Fruit fly (Drosophila melanogaster) whole organism, embryonic: ENCODE data around the gene CG4133.

Source experiments
- Adf1 ChIP-seq: fragments of 200-800 bp; sonication (Bioruptor generic); IDR thresholded peaks from 2 replicates; pipeline ENCODE4 v1.3.6; 2022; ENCODE audit warnings: missing biosample characterization, missing genetic modification characterization
- Atf-2 ChIP-seq: fragments of 200-800 bp; sonication (Bioruptor generic); optimal IDR thresholded peaks from 2 replicates; lab custom pipeline; 2016; ENCODE audit warnings: missing biosample characterization, missing genetic modification characterization
- CG10565 ChIP-seq: fragments of 200-800 bp; sonication (Bioruptor generic); optimal IDR thresholded peaks from 3 replicates; lab custom pipeline; 2016; ENCODE audit warnings: missing biosample characterization, mild to moderate bottlenecking, missing genetic modification characterization
- CG11504 ChIP-seq: fragments of 200-800 bp; sonication (Bioruptor generic); optimal IDR thresholded peaks from 3 replicates; lab custom pipeline; 2019; ENCODE audit warnings: missing biosample characterization, mild to moderate bottlenecking, missing genetic modification characterization, moderate library complexity
- CG12104 ChIP-seq: fragments of 200-800 bp; sonication (Bioruptor generic); optimal IDR thresholded peaks from 3 replicates; lab custom pipeline; 2016; ENCODE audit warnings: missing biosample characterization, missing genetic modification characterization
- CG13775 ChIP-seq: fragments of 200-800 bp; sonication (Bioruptor generic); optimal IDR thresholded peaks from 3 replicates; lab custom pipeline; 2017; ENCODE audit warnings: missing biosample characterization, mild to moderate bottlenecking, missing genetic modification characterization
- CG14860 ChIP-seq: fragments of 200-800 bp; sonication (Bioruptor generic); IDR thresholded peaks from 3 replicates; pipeline ENCODE4 v1.3.6; 2022; ENCODE audit warnings: missing biosample characterization, missing genetic modification characterization; ENCODE audit not compliant: partially characterized antibody
- CG14965 ChIP-seq: fragments of 200-800 bp; sonication (Bioruptor generic); optimal IDR thresholded peaks from 2 replicates; lab custom pipeline; 2016; ENCODE audit warnings: missing biosample characterization, missing genetic modification characterization, borderline replicate concordance
- CG16815 ChIP-seq: fragments of 200-800 bp; sonication (Bioruptor generic); optimal IDR thresholded peaks from 3 replicates; lab custom pipeline; 2017; ENCODE audit warnings: missing biosample characterization, mild to moderate bottlenecking, missing genetic modification characterization
- CG18599 ChIP-seq: fragments of 200-800 bp; sonication (Bioruptor generic); optimal IDR thresholded peaks from 3 replicates; lab custom pipeline; 2017; ENCODE audit warnings: missing biosample characterization, missing genetic modification characterization, mild to moderate bottlenecking, moderate library complexity, missing genetic modification reagents
- CG30431 ChIP-seq: fragments of 200-800 bp; sonication (Bioruptor generic); optimal IDR thresholded peaks from 2 replicates; lab custom pipeline; 2017; ENCODE audit warnings: missing biosample characterization, missing genetic modification characterization
- CG6254 ChIP-seq: fragments of 200-800 bp; sonication (Bioruptor generic); optimal IDR thresholded peaks from 3 replicates; lab custom pipeline; 2017; ENCODE audit warnings: mild to moderate bottlenecking, missing biosample characterization, missing genetic modification reagents, missing genetic modification characterization
- CG6791 ChIP-seq: fragments of 200-800 bp; sonication (Bioruptor generic); IDR thresholded peaks from 3 replicates; pipeline ENCODE4 v1.3.6; 2022; ENCODE audit warnings: missing biosample characterization, missing genetic modification characterization; ENCODE audit not compliant: partially characterized antibody
- CG7271 ChIP-seq: fragments of 200-800 bp; sonication (Bioruptor generic); optimal IDR thresholded peaks from 2 replicates; lab custom pipeline; 2018; ENCODE audit warnings: missing biosample characterization, mild to moderate bottlenecking, missing genetic modification characterization, moderate library complexity
- CG7786 ChIP-seq: fragments of 200-800 bp; sonication (Bioruptor generic); optimal IDR thresholded peaks from 2 replicates; lab custom pipeline; 2016; ENCODE audit warnings: missing biosample characterization, missing genetic modification characterization
- CG7928 ChIP-seq: fragments of 200-800 bp; sonication (Bioruptor generic); optimal IDR thresholded peaks from 2 replicates; lab custom pipeline; 2017; ENCODE audit warnings: missing biosample characterization, mild to moderate bottlenecking, missing genetic modification characterization
- CG8290 ChIP-seq, 3 experiments: fragments of 200-800 bp; sonication (Bioruptor generic); optimal IDR thresholded peaks; 2 replicates each; lab custom pipeline; 2016 to 2019; ENCODE audit warnings: missing biosample characterization in 3 of 3, missing genetic modification characterization in 3 of 3, mild to moderate bottlenecking in 2 of 3, moderate library complexity in 1 of 3
- CG9797 ChIP-seq: fragments of 200-800 bp; sonication (Bioruptor generic); optimal IDR thresholded peaks from 3 replicates; lab custom pipeline; 2018; ENCODE audit warnings: missing biosample characterization, mild to moderate bottlenecking, missing genetic modification characterization
- CG9932 ChIP-seq: fragments of 200-800 bp; sonication (Bioruptor generic); IDR thresholded peaks from 2 replicates; pipeline ENCODE4 v1.3.6; 2022; ENCODE audit warnings: missing biosample characterization, missing genetic modification characterization
- CHES-1-like ChIP-seq: fragments of 200-800 bp; sonication (Bioruptor generic); optimal IDR thresholded peaks from 2 replicates; lab custom pipeline; 2016; ENCODE audit warnings: missing biosample characterization, missing genetic modification characterization
- Camta ChIP-seq: fragments of 200-800 bp; sonication (Bioruptor generic); optimal IDR thresholded peaks from 2 replicates; lab custom pipeline; 2016; ENCODE audit warnings: missing biosample characterization, missing genetic modification characterization
- Gsc ChIP-seq: fragments of 200-800 bp; sonication (Bioruptor generic); IDR thresholded peaks from 2 replicates; pipeline ENCODE4 v1.3.6; 2022; ENCODE audit warnings: missing biosample characterization, missing genetic modification characterization
- Lim3 ChIP-seq: fragments of 200-800 bp; sonication (Bioruptor generic); IDR thresholded peaks from 2 replicates; pipeline ENCODE4 v1.3.6; 2022; ENCODE audit warnings: missing biosample characterization, missing genetic modification characterization
- Meics ChIP-seq: fragments of 200-800 bp; sonication (Bioruptor generic); optimal IDR thresholded peaks from 2 replicates; lab custom pipeline; 2017; ENCODE audit warnings: missing biosample characterization, mild to moderate bottlenecking, missing genetic modification characterization
- NC2β ChIP-seq: fragments of 200-800 bp; sonication (Bioruptor generic); optimal IDR thresholded peaks from 2 replicates; lab custom pipeline; 2016; ENCODE audit warnings: missing biosample characterization, missing genetic modification characterization
- Nf-YA ChIP-seq: fragments of 200-800 bp; sonication (Bioruptor generic); IDR thresholded peaks from 2 replicates; pipeline ENCODE4 v1.3.6; 2022; ENCODE audit warnings: missing biosample characterization, missing genetic modification characterization
- Ravus ChIP-seq: fragments of 200-800 bp; sonication (Bioruptor generic); IDR thresholded peaks from 2 replicates; pipeline ENCODE4 v1.3.6; 2022; ENCODE audit warnings: missing biosample characterization, missing genetic modification characterization
- Sox100B ChIP-seq: fragments of 200-800 bp; sonication (Bioruptor generic); optimal IDR thresholded peaks from 3 replicates; lab custom pipeline; 2018; ENCODE audit warnings: missing biosample characterization, mild to moderate bottlenecking, missing genetic modification characterization
- Tbp ChIP-seq: fragments of >200 bp; optimal IDR thresholded peaks from 2 replicates; lab custom pipeline; 2018; ENCODE audit warnings: missing biosample characterization, missing genetic modification characterization
- ase ChIP-seq: fragments of 200-800 bp; sonication (Bioruptor generic); IDR thresholded peaks from 3 replicates; pipeline ENCODE4 v1.3.6; 2022; ENCODE audit warnings: missing biosample characterization, missing genetic modification characterization
- btn ChIP-seq: fragments of 200-800 bp; sonication (Bioruptor generic); optimal IDR thresholded peaks from 2 replicates; lab custom pipeline; 2016; ENCODE audit warnings: missing biosample characterization, missing genetic modification characterization
- dan ChIP-seq: fragments of 200-800 bp; sonication (Bioruptor generic); IDR thresholded peaks from 2 replicates; pipeline ENCODE4 v1.3.6; 2022; ENCODE audit warnings: missing biosample characterization, missing genetic modification characterization
- dm ChIP-seq: fragments of 200-800 bp; sonication (Bioruptor generic); optimal IDR thresholded peaks from 3 replicates; lab custom pipeline; 2016; ENCODE audit warnings: missing biosample characterization, missing genetic modification characterization
- fu2 ChIP-seq: fragments of 200-800 bp; sonication (Bioruptor generic); optimal IDR thresholded peaks from 2 replicates; lab custom pipeline; 2016; ENCODE audit warnings: missing biosample characterization, missing genetic modification characterization
- gro ChIP-seq: fragments of 200-800 bp; sonication (Bioruptor generic); optimal IDR thresholded peaks from 2 replicates; lab custom pipeline; 2016; ENCODE audit warnings: missing biosample characterization, missing genetic modification characterization
- h ChIP-seq: fragments of >200 bp; optimal IDR thresholded peaks from 2 replicates; lab custom pipeline; 2017
- klu ChIP-seq: fragments of 200-800 bp; sonication (Bioruptor generic); IDR thresholded peaks from 2 replicates; pipeline ENCODE4 v1.3.6; 2022; ENCODE audit warnings: missing biosample characterization, missing genetic modification characterization
- mld ChIP-seq: fragments of 200-800 bp; sonication (Bioruptor generic); IDR thresholded peaks from 3 replicates; pipeline ENCODE4 v1.3.6; 2022; ENCODE audit warnings: missing biosample characterization, missing genetic modification characterization; ENCODE audit not compliant: partially characterized antibody
- nau ChIP-seq: fragments of 200-800 bp; sonication (Bioruptor generic); optimal IDR thresholded peaks from 3 replicates; lab custom pipeline; 2017; ENCODE audit warnings: missing biosample characterization, mild to moderate bottlenecking, missing genetic modification characterization, missing genetic modification reagents
- nerfin-2 ChIP-seq: fragments of 200-800 bp; sonication (Bioruptor generic); IDR thresholded peaks from 2 replicates; pipeline ENCODE4 v1.3.6; 2022; ENCODE audit warnings: missing biosample characterization, missing genetic modification characterization; ENCODE audit not compliant: partially characterized antibody
- org-1 ChIP-seq: fragments of 200-800 bp; sonication (Bioruptor generic); optimal IDR thresholded peaks from 2 replicates; lab custom pipeline; 2017; ENCODE audit warnings: missing biosample characterization, missing genetic modification characterization
- peb ChIP-seq: fragments of 200-800 bp; sonication (Bioruptor generic); IDR thresholded peaks from 2 replicates; pipeline ENCODE4 v1.3.6; 2022; ENCODE audit warnings: missing biosample characterization, missing genetic modification characterization
- phol ChIP-seq: fragments of 200-800 bp; sonication (Bioruptor generic); optimal IDR thresholded peaks from 3 replicates; lab custom pipeline; 2018; ENCODE audit warnings: missing biosample characterization, mild to moderate bottlenecking, missing genetic modification characterization, moderate library complexity
- pros ChIP-seq: fragments of 200-800 bp; sonication (Bioruptor generic); optimal IDR thresholded peaks from 3 replicates; lab custom pipeline; 2019; ENCODE audit warnings: missing biosample characterization, mild to moderate bottlenecking, missing genetic modification characterization, moderate library complexity
- slou ChIP-seq: fragments of 200-800 bp; sonication (Bioruptor generic); optimal IDR thresholded peaks from 3 replicates; lab custom pipeline; 2016; ENCODE audit warnings: missing biosample characterization, missing genetic modification characterization
- slp2 ChIP-seq: fragments of 200-800 bp; sonication (Bioruptor generic); optimal IDR thresholded peaks from 2 replicates; lab custom pipeline; 2016; ENCODE audit warnings: missing biosample characterization, missing genetic modification characterization
- stwl ChIP-seq: fragments of 200-800 bp; sonication (Bioruptor generic); optimal IDR thresholded peaks from 3 replicates; lab custom pipeline; 2018; ENCODE audit warnings: missing biosample characterization, mild to moderate bottlenecking, missing genetic modification characterization, moderate library complexity
- tio ChIP-seq: fragments of 200-800 bp; sonication (Bioruptor generic); optimal IDR thresholded peaks from 2 replicates; lab custom pipeline; 2017; ENCODE audit warnings: missing biosample characterization, missing genetic modification characterization, inconsistent platforms
- twi ChIP-seq: fragments of 200-800 bp; optimal IDR thresholded peaks from 2 replicates; lab custom pipeline; 2019; ENCODE audit warnings: missing biosample characterization, mild to moderate bottlenecking, missing genetic modification characterization, moderate library complexity

CG4133 gene

dm6 chr2L:441927-442691, 13.2 kb upstream of the CG4133 start (continued):
- TF ChIP-seq CG11504 (tag; lab: Kevin White, UChicago) = no peak
- peak; percentile 58 for TF ChIP-seq fu2 (GFP tag; lab: Kevin White, UChicago)
- TF ChIP-seq CG18599 (GFP tag; lab: Kevin White, UChicago) = peak; percentile 69
- peak; percentile 83 for TF ChIP-seq slp2 (GFP tag; lab: Kevin White, UChicago)
- TF ChIP-seq gro (GFP tag; lab: Kevin White, UChicago) = no peak
- TF ChIP-seq dm = peak; percentile 68
- peak; percentile 85 for TF ChIP-seq CG30431
- TF ChIP-seq Nf-YA = peak; percentile 71
- peak; percentile 81 for TF ChIP-seq btn (GFP tag; lab: Kevin White, UChicago)
- TF ChIP-seq CG13775 (GFP tag; lab: Kevin White, UChicago) = peak; percentile 59
- no peak for TF ChIP-seq mld
- TF ChIP-seq pros = peak; percentile 79
- peak; percentile 2 for TF ChIP-seq slou (GFP tag; lab: Kevin White, UChicago)
- peak; percentile 37 for TF ChIP-seq CG7271 (tag; lab: Kevin White, UChicago)
- peak; percentile 83 for TF ChIP-seq NC2β (GFP tag; lab: Kevin White, UChicago)
- TF ChIP-seq ase (GFP tag; lab: Robert Waterston, UW) = peak; percentile 80; the same call in 2 of the 3 replicates
- TF ChIP-seq dan (GFP tag; lab: Robert Waterston, UW) = peak; percentile 70
- peak; percentile 82 for TF ChIP-seq peb (GFP tag; lab: Robert Waterston, UW)
- peak; percentile 25 for TF ChIP-seq CG10565 (GFP tag; lab: Kevin White, UChicago)
- TF ChIP-seq Atf-2 (GFP tag; lab: Kevin White, UChicago) = peak; percentile 85
- TF ChIP-seq CG9932 = no peak
- TF ChIP-seq CG14860 = no peak
- peak; percentile 23 for TF ChIP-seq stwl (tag; lab: Kevin White, UChicago)
- no peak for TF ChIP-seq twi (tag; lab: Kevin White, UChicago)
- peak; percentile 78 for TF ChIP-seq CG16815 (GFP tag; lab: Kevin White, UChicago)
- TF ChIP-seq CG8290 (GFP tag; optimal IDR thresholded peaks at IDR 0.05; lab: Kevin White, UChicago) = peak; percentile 82
- TF ChIP-seq CG8290 (tag; optimal IDR thresholded peaks at IDR 0.05; lab: Kevin White, UChicago) = no peak
- TF ChIP-seq CHES-1-like (GFP tag; lab: Kevin White, UChicago) = peak; percentile 78
- TF ChIP-seq Meics = peak; percentile 37
- TF ChIP-seq CG6254 = peak; percentile 84
- TF ChIP-seq Adf1 (GFP tag; lab: Robert Waterston, UW) = no peak
- no peak for TF ChIP-seq nau (GFP tag; lab: Kevin White, UChicago)
- peak; percentile 80 for TF ChIP-seq CG7786 (GFP tag; lab: Kevin White, UChicago)
- TF ChIP-seq klu (GFP tag; lab: Robert Waterston, UW) = peak; percentile 58
- no peak for TF ChIP-seq Tbp (GFP tag; lab: Kevin White, UChicago)
- no peak for TF ChIP-seq CG7928 (GFP tag; lab: Kevin White, UChicago)
- TF ChIP-seq org-1 = peak; percentile 70
- peak; percentile 82 for TF ChIP-seq Camta (GFP tag; lab: Kevin White, UChicago)
- peak; percentile 74 for TF ChIP-seq tio
- peak; percentile 17 for TF ChIP-seq CG9797
- no peak for TF ChIP-seq CG6791
- TF ChIP-seq Gsc (GFP tag; lab: Robert Waterston, UW) = peak; percentile 82
- TF ChIP-seq Ravus (GFP tag; lab: Robert Waterston, UW) = no peak
- TF ChIP-seq CG14965 (GFP tag; lab: Kevin White, UChicago) = peak; percentile 12
- no peak for TF ChIP-seq h (lab: Kevin White, UChicago)
- TF ChIP-seq CG12104 = peak; percentile 32
- no peak for TF ChIP-seq nerfin-2 (GFP tag; lab: Robert Waterston, UW)
- TF ChIP-seq Sox100B (GFP tag; lab: Kevin White, UChicago) = no peak
- TF ChIP-seq Lim3 = peak; percentile 75
- peak; percentile 88 for TF ChIP-seq phol
